Worm (Caenorhabditis elegans): ENCODE measurements around the gene atgl-1.

Gene atgl-1

ce11 chrIII:6415306-6415973 is 3.8 kb downstream of the atgl-1 start, which contains the start of gene nas-4:
Gene nas-4 (minus strand): TSS chrIII:6415656.
- TF ChIP-seq W03F9.2 (tag; optimal IDR thresholded peaks at IDR 0.05) (no peak), dao-5 (tag; optimal IDR thresholded peaks at IDR 0.05) (no peak), him-1 (tag; optimal IDR thresholded peaks at IDR 0.05) (no peak)

- no peak for TF ChIP-seq him-1 (tag; optimal IDR thresholded peaks at IDR 0.05)
- TF ChIP-seq dao-5 (tag; optimal IDR thresholded peaks at IDR 0.05) = no peak
- TF ChIP-seq W03F9.2 (tag; optimal IDR thresholded peaks at IDR 0.05) = no peak
Measured at ce11 chrIII:6411914-6412313, 7.3 kb downstream of the atgl-1 start, which contains the start of gene C05D11.5. Gene C05D11.5 (minus strand): TSS chrIII:6412014.

- no peak for TF ChIP-seq dao-5 (tag; optimal IDR thresholded peaks at IDR 0.05)
- TF ChIP-seq him-1 (tag; optimal IDR thresholded peaks at IDR 0.05) = no peak
- no peak for TF ChIP-seq W03F9.2 (tag; optimal IDR thresholded peaks at IDR 0.05)
Measured at ce11 chrIII:6411430-6411829, 7.8 kb downstream of the atgl-1 start.

ce11 chrIII:6406829-6407228 is 12.4 kb downstream of the atgl-1 start, which contains the start of gene let-756:
Gene let-756 (plus strand): TSS chrIII:6407129.
- TF ChIP-seq dao-5 (tag; optimal IDR thresholded peaks at IDR 0.05) (no peak), him-1 (tag; optimal IDR thresholded peaks at IDR 0.05) (no peak), W03F9.2 (tag; optimal IDR thresholded peaks at IDR 0.05) (no peak)

ce11 chrIII:6405121-6405520 is 14.1 kb downstream of the atgl-1 start:
- TF ChIP-seq him-1 (tag; optimal IDR thresholded peaks at IDR 0.05) = no peak
- no peak for TF ChIP-seq W03F9.2 (tag; optimal IDR thresholded peaks at IDR 0.05)
- TF ChIP-seq dao-5 (tag; optimal IDR thresholded peaks at IDR 0.05) = no peak

- TF ChIP-seq W03F9.2 (tag; optimal IDR thresholded peaks at IDR 0.05) (no peak), dao-5 (tag; optimal IDR thresholded peaks at IDR 0.05) (no peak), him-1 (tag; optimal IDR thresholded peaks at IDR 0.05) (no peak)
Measured at ce11 chrIII:6402810-6403209, 16.4 kb downstream of the atgl-1 start.

ce11 chrIII:6402346-6402745 is 16.9 kb downstream of the atgl-1 start:
- TF ChIP-seq dao-5 (tag; optimal IDR thresholded peaks at IDR 0.05) = no peak
- TF ChIP-seq him-1 (tag; optimal IDR thresholded peaks at IDR 0.05) = no peak
- TF ChIP-seq W03F9.2 (tag; optimal IDR thresholded peaks at IDR 0.05) = no peak

ce11 chrIII:6399424-6399823 is 19.8 kb downstream of the atgl-1 start:
- TF ChIP-seq him-1 (tag; optimal IDR thresholded peaks at IDR 0.05) = no peak
- TF ChIP-seq W03F9.2 (tag; optimal IDR thresholded peaks at IDR 0.05) = no peak
- no peak for TF ChIP-seq dao-5 (tag; optimal IDR thresholded peaks at IDR 0.05)

- no peak for TF ChIP-seq him-1 (tag; optimal IDR thresholded peaks at IDR 0.05)
- TF ChIP-seq dao-5 (tag; optimal IDR thresholded peaks at IDR 0.05) = no peak
- TF ChIP-seq W03F9.2 (tag; optimal IDR thresholded peaks at IDR 0.05) = no peak
Measured at ce11 chrIII:6398124-6398523, 21.1 kb downstream of the atgl-1 start.

- TF ChIP-seq him-1 (tag; optimal IDR thresholded peaks at IDR 0.05) (no peak), dao-5 (tag; optimal IDR thresholded peaks at IDR 0.05) (no peak), W03F9.2 (tag; optimal IDR thresholded peaks at IDR 0.05) (no peak)
Measured at ce11 chrIII:6396381-6396780, 22.9 kb downstream of the atgl-1 start.

ce11 chrIII:6395706-6396232 is 23.5 kb downstream of the atgl-1 start, which contains the start of gene oatr-1:
Gene oatr-1 (minus strand): TSS chrIII:6396182.
- TF ChIP-seq him-1 (tag; optimal IDR thresholded peaks at IDR 0.05) = no peak
- no peak for TF ChIP-seq W03F9.2 (tag; optimal IDR thresholded peaks at IDR 0.05)
- no peak for TF ChIP-seq dao-5 (tag; optimal IDR thresholded peaks at IDR 0.05)

ce11 chrIII:6390644-6391043 is 28.6 kb downstream of the atgl-1 start, which contains the start of gene smrc-1:
Gene smrc-1 (plus strand): TSS chrIII:6390944.
- TF ChIP-seq him-1 (tag; optimal IDR thresholded peaks at IDR 0.05) = no peak
- no peak for TF ChIP-seq W03F9.2 (tag; optimal IDR thresholded peaks at IDR 0.05)
- TF ChIP-seq dao-5 (tag; optimal IDR thresholded peaks at IDR 0.05) = no peak

ce11 chrIII:6389533-6389932 is 29.7 kb downstream of the atgl-1 start, which contains the start of gene C16A3.2:
Gene C16A3.2 (plus strand): TSS chrIII:6389833.
- TF ChIP-seq W03F9.2 (tag; optimal IDR thresholded peaks at IDR 0.05) (no peak), him-1 (tag; optimal IDR thresholded peaks at IDR 0.05) (no peak), dao-5 (tag; optimal IDR thresholded peaks at IDR 0.05) (no peak)

ce11 chrIII:6382987-6383602 is 36.2 kb downstream of the atgl-1 start, which contains the start of gene let-716:
Gene let-716 (plus strand): TSS chrIII:6383552.
- TF ChIP-seq W03F9.2 (tag; optimal IDR thresholded peaks at IDR 0.05) (no peak), dao-5 (tag; optimal IDR thresholded peaks at IDR 0.05) (no peak), him-1 (tag; optimal IDR thresholded peaks at IDR 0.05) (no peak)
